Fruit fly (Drosophila melanogaster) whole organism, embryonic: ENCODE data around the gene Invadolysin.

ENCODE experiments used
- CG10274 ChIP-seq: fragments of 200-800 bp; sonication (Bioruptor generic); optimal IDR thresholded peaks from 3 replicates; lab custom pipeline; 2017; ENCODE audit warnings: missing biosample characterization, mild to moderate bottlenecking, missing genetic modification characterization
- CG11456 ChIP-seq: fragments of 200-800 bp; sonication (Bioruptor generic); IDR thresholded peaks from 3 replicates; pipeline ENCODE4 v1.3.6; 2022; ENCODE audit warnings: missing biosample characterization, missing genetic modification characterization
- CG12219 ChIP-seq: fragments of 200-800 bp; sonication (Bioruptor generic); optimal IDR thresholded peaks from 3 replicates; lab custom pipeline; 2018; ENCODE audit warnings: missing biosample characterization, mild to moderate bottlenecking, missing genetic modification characterization
- CG12299 ChIP-seq: fragments of 200-800 bp; sonication (Bioruptor generic); optimal IDR thresholded peaks from 2 replicates; lab custom pipeline; 2018; ENCODE audit warnings: missing biosample characterization, mild to moderate bottlenecking, missing genetic modification characterization
- CG13775 ChIP-seq: fragments of 200-800 bp; sonication (Bioruptor generic); optimal IDR thresholded peaks from 3 replicates; lab custom pipeline; 2017; ENCODE audit warnings: missing biosample characterization, mild to moderate bottlenecking, missing genetic modification characterization
- CG14014 ChIP-seq: fragments of 200-800 bp; sonication (Bioruptor generic); IDR thresholded peaks from 2 replicates; pipeline ENCODE4 v1.3.6; 2022; ENCODE audit warnings: missing biosample characterization, missing genetic modification characterization
- CG15269 ChIP-seq: fragments of 200-800 bp; sonication (Bioruptor generic); optimal IDR thresholded peaks from 2 replicates; lab custom pipeline; 2018; ENCODE audit warnings: missing biosample characterization, mild to moderate bottlenecking, missing genetic modification characterization, moderate library complexity
- CG16779 ChIP-seq: fragments of 200-800 bp; sonication (Bioruptor generic); IDR thresholded peaks from 2 replicates; pipeline ENCODE4 v1.3.6; 2022; ENCODE audit warnings: missing biosample characterization, missing genetic modification characterization
- CG17328 ChIP-seq: fragments of 200-800 bp; sonication (Bioruptor generic); IDR thresholded peaks from 2 replicates; pipeline ENCODE4 v1.3.6; 2022; ENCODE audit warnings: missing biosample characterization, missing genetic modification characterization
- CG18599 ChIP-seq: fragments of 200-800 bp; sonication (Bioruptor generic); optimal IDR thresholded peaks from 3 replicates; lab custom pipeline; 2017; ENCODE audit warnings: missing biosample characterization, missing genetic modification characterization, mild to moderate bottlenecking, moderate library complexity, missing genetic modification reagents
- CG2202 ChIP-seq: fragments of 200-800 bp; sonication (Bioruptor generic); optimal IDR thresholded peaks from 2 replicates; lab custom pipeline; 2018; ENCODE audit warnings: missing biosample characterization, mild to moderate bottlenecking, missing genetic modification characterization
- CG2678 ChIP-seq: fragments of 200-800 bp; sonication (Bioruptor generic); optimal IDR thresholded peaks from 3 replicates; lab custom pipeline; 2019; ENCODE audit warnings: missing biosample characterization, mild to moderate bottlenecking, missing genetic modification characterization, moderate library complexity
- CG31441 ChIP-seq: fragments of 200-800 bp; sonication (Bioruptor generic); IDR thresholded peaks from 2 replicates; pipeline ENCODE4 v1.3.6; 2022; ENCODE audit warnings: missing biosample characterization, missing genetic modification characterization
- CG33557 ChIP-seq: fragments of 200-800 bp; sonication (Bioruptor generic); optimal IDR thresholded peaks from 2 replicates; lab custom pipeline; 2019; ENCODE audit warnings: missing biosample characterization, mild to moderate bottlenecking, missing genetic modification characterization, moderate library complexity
- CG5180 ChIP-seq: fragments of 200-800 bp; sonication (Bioruptor generic); optimal IDR thresholded peaks from 3 replicates; lab custom pipeline; 2017; ENCODE audit warnings: missing biosample characterization, missing genetic modification characterization, mild to moderate bottlenecking, moderate library complexity, missing genetic modification reagents
- CG5953 ChIP-seq: fragments of 200-800 bp; sonication (Bioruptor generic); IDR thresholded peaks from 2 replicates; pipeline ENCODE4 v1.3.6; 2022; ENCODE audit warnings: missing biosample characterization, missing genetic modification characterization
- CG6683 ChIP-seq: fragments of 200-800 bp; sonication (Bioruptor generic); optimal IDR thresholded peaks from 2 replicates; lab custom pipeline; 2017; ENCODE audit warnings: missing biosample characterization, mild to moderate bottlenecking, missing genetic modification characterization, missing genetic modification reagents
- CG6791 ChIP-seq: fragments of 200-800 bp; sonication (Bioruptor generic); IDR thresholded peaks from 3 replicates; pipeline ENCODE4 v1.3.6; 2022; ENCODE audit warnings: missing biosample characterization, missing genetic modification characterization; ENCODE audit not compliant: partially characterized antibody
- CG7786 ChIP-seq: fragments of 200-800 bp; sonication (Bioruptor generic); optimal IDR thresholded peaks from 2 replicates; lab custom pipeline; 2016; ENCODE audit warnings: missing biosample characterization, missing genetic modification characterization
- CG8089 ChIP-seq: fragments of 200-800 bp; sonication (Bioruptor generic); optimal IDR thresholded peaks from 3 replicates; lab custom pipeline; 2016; ENCODE audit warnings: missing biosample characterization, missing genetic modification characterization
- CG8290 ChIP-seq, 3 experiments: fragments of 200-800 bp; sonication (Bioruptor generic); optimal IDR thresholded peaks; 2 replicates each; lab custom pipeline; 2016 to 2019; ENCODE audit warnings: missing biosample characterization in 3 of 3, missing genetic modification characterization in 3 of 3, mild to moderate bottlenecking in 2 of 3, moderate library complexity in 1 of 3
- CoRest ChIP-seq: fragments of 200-800 bp; sonication (Bioruptor generic); optimal IDR thresholded peaks from 3 replicates; lab custom pipeline; 2018; ENCODE audit warnings: missing biosample characterization, mild to moderate bottlenecking, missing genetic modification characterization, moderate library complexity
- Deaf1 ChIP-seq: fragments of 200-800 bp; optimal IDR thresholded peaks from 3 replicates; lab custom pipeline; 2019; ENCODE audit warnings: missing biosample characterization, mild to moderate bottlenecking, missing genetic modification characterization, moderate library complexity
- Doc2 ChIP-seq: fragments of 200-800 bp; sonication (Bioruptor generic); IDR thresholded peaks from 2 replicates; pipeline ENCODE4 v1.3.6; 2022; ENCODE audit warnings: missing biosample characterization, missing genetic modification characterization
- H2.0 ChIP-seq: fragments of 200-800 bp; sonication (Bioruptor generic); IDR thresholded peaks from 2 replicates; pipeline ENCODE4 v1.3.6; 2022; ENCODE audit warnings: missing biosample characterization, missing genetic modification characterization
- Hey ChIP-seq: fragments of 200-800 bp; sonication (Bioruptor generic); optimal IDR thresholded peaks from 3 replicates; lab custom pipeline; 2018; ENCODE audit warnings: missing biosample characterization, mild to moderate bottlenecking, missing genetic modification characterization
- NK7.1 ChIP-seq: fragments of 200-800 bp; sonication (Bioruptor generic); optimal IDR thresholded peaks from 3 replicates; lab custom pipeline; 2016; ENCODE audit warnings: missing biosample characterization, missing genetic modification characterization
- Nf-YA ChIP-seq: fragments of 200-800 bp; sonication (Bioruptor generic); IDR thresholded peaks from 2 replicates; pipeline ENCODE4 v1.3.6; 2022; ENCODE audit warnings: missing biosample characterization, missing genetic modification characterization
- Sin3A ChIP-seq: fragments of >200 bp; optimal IDR thresholded peaks from 2 replicates; lab custom pipeline; 2018
- Sry-β ChIP-seq: fragments of 200-800 bp; sonication (Bioruptor generic); optimal IDR thresholded peaks from 2 replicates; lab custom pipeline; 2018; ENCODE audit warnings: missing biosample characterization, mild to moderate bottlenecking, missing genetic modification characterization, moderate library complexity
- Stat92E ChIP-seq, 3 experiments: fragments of >200 bp in 2 of 3; fragments of 200-800 bp in 1 of 3; sonication (Bioruptor generic) in 1 of 3; optimal IDR thresholded peaks; 2 replicates each; lab custom pipeline; 2017 to 2019; ENCODE audit warnings: missing biosample characterization in 3 of 3, missing genetic modification characterization in 3 of 3, mild to moderate bottlenecking in 1 of 3, moderate library complexity in 1 of 3
- Tbp ChIP-seq: fragments of >200 bp; optimal IDR thresholded peaks from 2 replicates; lab custom pipeline; 2018; ENCODE audit warnings: missing biosample characterization, missing genetic modification characterization
- dati ChIP-seq: fragments of 200-800 bp; sonication (Bioruptor generic); IDR thresholded peaks from 2 replicates; pipeline ENCODE4 v1.3.6; 2022; ENCODE audit warnings: missing biosample characterization, missing genetic modification characterization
- en ChIP-seq: fragments of 200-800 bp; sonication (Bioruptor generic); optimal IDR thresholded peaks from 2 replicates; lab custom pipeline; 2016; ENCODE audit warnings: missing biosample characterization, missing genetic modification characterization
- exex ChIP-seq: fragments of 200-800 bp; sonication (Bioruptor generic); optimal IDR thresholded peaks from 4 replicates; lab custom pipeline; 2018; ENCODE audit warnings: missing biosample characterization, mild to moderate bottlenecking, missing genetic modification characterization, moderate library complexity
- grau ChIP-seq: fragments of 200-800 bp; optimal IDR thresholded peaks from 3 replicates; lab custom pipeline; 2019; ENCODE audit warnings: missing biosample characterization, mild to moderate bottlenecking, missing genetic modification characterization, moderate library complexity
- her ChIP-seq: fragments of 200-800 bp; sonication (Bioruptor generic); optimal IDR thresholded peaks from 2 replicates; lab custom pipeline; 2016; ENCODE audit warnings: missing biosample characterization, missing genetic modification characterization
- hkb ChIP-seq, 2 experiments: fragments of 200-800 bp in 1 of 2; fragments of >200 bp in 1 of 2; sonication (Bioruptor generic) in 1 of 2; IDR thresholded peaks in 1 of 2; optimal IDR thresholded peaks in 1 of 2; 2 replicates each; pipeline versions ENCODE4 v1.3.6 to Lab custom; 2017 to 2022; ENCODE audit warnings: missing biosample characterization in 1 of 2, missing genetic modification characterization in 1 of 2
- insv ChIP-seq, 2 experiments: fragments of 200-800 bp; sonication (Bioruptor generic); optimal IDR thresholded peaks; 3 replicates each; lab custom pipeline; 2016 to 2018; ENCODE audit warnings: missing biosample characterization in 2 of 2, missing genetic modification characterization in 2 of 2
- klu ChIP-seq: fragments of 200-800 bp; sonication (Bioruptor generic); IDR thresholded peaks from 2 replicates; pipeline ENCODE4 v1.3.6; 2022; ENCODE audit warnings: missing biosample characterization, missing genetic modification characterization
- lab ChIP-seq: fragments of 200-800 bp; sonication (Bioruptor generic); optimal IDR thresholded peaks from 3 replicates; lab custom pipeline; 2017; ENCODE audit warnings: missing biosample characterization, missing genetic modification characterization, mild to moderate bottlenecking, moderate library complexity, missing genetic modification reagents
- mld ChIP-seq: fragments of 200-800 bp; sonication (Bioruptor generic); IDR thresholded peaks from 3 replicates; pipeline ENCODE4 v1.3.6; 2022; ENCODE audit warnings: missing biosample characterization, missing genetic modification characterization; ENCODE audit not compliant: partially characterized antibody
- otp ChIP-seq: fragments of 200-800 bp; sonication (Bioruptor generic); IDR thresholded peaks from 3 replicates; pipeline ENCODE4, ENCODE4 v1.3.6; 2022; ENCODE audit warnings: missing biosample characterization, missing genetic modification characterization
- pnt ChIP-seq: fragments of 200-800 bp; sonication (Bioruptor generic); optimal IDR thresholded peaks from 3 replicates; lab custom pipeline; 2016; ENCODE audit warnings: missing biosample characterization, missing genetic modification characterization
- so ChIP-seq: fragments of 200-800 bp; sonication (Bioruptor generic); IDR thresholded peaks from 3 replicates; pipeline ENCODE4 v1.3.6; 2022; ENCODE audit warnings: missing biosample characterization, missing genetic modification characterization
- tgo ChIP-seq: fragments of 200-800 bp; sonication (Bioruptor generic); IDR thresholded peaks from 3 replicates; pipeline ENCODE4 v1.3.6; 2022; ENCODE audit warnings: missing biosample characterization, missing genetic modification characterization
- unpg ChIP-seq: fragments of 200-800 bp; sonication (Bioruptor generic); optimal IDR thresholded peaks from 3 replicates; lab custom pipeline; 2018; ENCODE audit warnings: missing biosample characterization, mild to moderate bottlenecking, missing genetic modification characterization, moderate library complexity
- vnd ChIP-seq: fragments of 200-800 bp; sonication (Bioruptor generic); IDR thresholded peaks from 3 replicates; pipeline ENCODE4 v1.3.6; 2022; ENCODE audit warnings: missing biosample characterization, missing genetic modification characterization; ENCODE audit not compliant: partially characterized antibody
- z ChIP-seq: fragments of 200-800 bp; sonication (Bioruptor generic); IDR thresholded peaks from 3 replicates; pipeline ENCODE4 v1.3.6; 2022; ENCODE audit warnings: missing biosample characterization, missing genetic modification characterization
- zen ChIP-seq: fragments of 200-800 bp; sonication (Bioruptor generic); optimal IDR thresholded peaks from 3 replicates; lab custom pipeline; 2018; ENCODE audit warnings: missing biosample characterization, mild to moderate bottlenecking, missing genetic modification characterization, moderate library complexity

Gene Invadolysin

DNA sequence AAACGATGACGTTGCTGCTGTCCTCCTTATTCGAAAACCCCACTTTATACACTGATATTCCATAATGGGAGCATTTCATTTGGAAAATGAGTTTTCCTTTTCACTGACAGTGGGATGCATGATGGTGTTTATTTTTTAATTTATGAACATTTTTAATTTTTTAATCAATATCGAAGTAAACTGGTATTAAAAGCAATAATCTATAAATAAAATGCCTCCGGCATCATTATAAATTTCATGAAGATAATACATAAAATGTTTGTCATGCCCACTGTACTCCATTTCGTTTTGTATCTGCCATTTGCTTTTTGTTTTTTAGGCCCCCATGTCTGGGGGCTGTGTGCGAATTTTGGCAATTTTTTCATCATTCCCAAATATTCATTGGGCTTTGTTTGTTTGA, 14.4 kb upstream of the Invadolysin start (continued):
- TF ChIP-seq dati (GFP tag; lab: Robert Waterston, UW) (no peak), H2.0 (GFP tag; lab: Robert Waterston, UW) (peak; percentile 48), CG16779 (GFP tag; lab: Robert Waterston, UW) (no peak), CG7786 (peak; percentile 25), pnt (GFP tag; lab: Kevin White, UChicago) (peak; percentile 20), CG17328 (peak; percentile 52), z (GFP tag; lab: Robert Waterston, UW) (no peak), Deaf1 (tag; lab: Kevin White, UChicago) (peak; percentile 42), CG10274 (GFP tag; lab: Kevin White, UChicago) (no peak), CG8290 (GFP tag; optimal IDR thresholded peaks at IDR 0.05; lab: Kevin White, UChicago) (no peak), CG8290 (tag; optimal IDR thresholded peaks at IDR 0.05; lab: Kevin White, UChicago) (no peak), CG33557 (no peak), grau (tag; lab: Kevin White, UChicago) (peak; percentile 73), CG15269 (peak; percentile 76), zen (tag; lab: Kevin White, UChicago) (no peak), vnd (no peak), her (GFP tag; lab: Kevin White, UChicago) (no peak), Hey (no peak), CG31441 (GFP tag; lab: Robert Waterston, UW) (peak; percentile 64), CoRest (peak; percentile 56), Sin3A (lab: Kevin White, UChicago) (no peak), Sry-β (GFP tag; lab: Kevin White, UChicago) (no peak), Tbp (GFP tag; lab: Kevin White, UChicago) (no peak), insv (GFP tag; optimal IDR thresholded peaks at IDR 0.05; lab: Kevin White, UChicago) (no peak), so (no peak), CG12219 (GFP tag; lab: Kevin White, UChicago) (peak; percentile 21), Stat92E (GFP tag; optimal IDR thresholded peaks at IDR 0.05; lab: Kevin White, UChicago) (no peak), CG2678 (peak; percentile 78), CG2202 (tag; lab: Kevin White, UChicago) (no peak), tgo (GFP tag; lab: Robert Waterston, UW) (peak; percentile 67; the same call in 2 of the 3 replicates), lab (peak; percentile 86), CG14014 (peak; percentile 71), unpg (GFP tag; lab: Kevin White, UChicago) (peak; percentile 76), CG5953 (peak; percentile 54; the same call in 1 of the 2 replicates), Doc2 (no peak), hkb (optimal IDR thresholded peaks at IDR 0.05; lab: Kevin White, UChicago) (no peak), hkb (GFP tag; IDR thresholded peaks at IDR 0.05; lab: Robert Waterston, UW) (peak; percentile 78), exex (tag; lab: Kevin White, UChicago) (peak; percentile 43), CG13775 (GFP tag; lab: Kevin White, UChicago) (peak; percentile 43), NK7.1 (peak; percentile 31), CG5180 (GFP tag; lab: Kevin White, UChicago) (peak; percentile 11), CG12299 (tag; lab: Kevin White, UChicago) (peak; percentile 20), klu (GFP tag; lab: Robert Waterston, UW) (no peak), CG6791 (no peak), CG8089 (GFP tag; lab: Kevin White, UChicago) (no peak), CG18599 (GFP tag; lab: Kevin White, UChicago) (peak; percentile 83), mld (no peak), Nf-YA (GFP tag; lab: Robert Waterston, UW) (0 out of 2 replicates have a peak, but pooled peaks have one; percentile 32), CG11456 (GFP tag; lab: Robert Waterston, UW) (0 out of 3 replicates have a peak, but pooled peaks have one; percentile 20), otp (GFP tag; lab: Robert Waterston, UW) (0 out of 3 replicates have a peak, but pooled peaks have one; percentile 58), CG6683 (GFP tag; lab: Kevin White, UChicago) (peak; percentile 43), en (no peak)
